Worm (Caenorhabditis elegans): ENCODE data around the gene H11E01.3.

DNA sequence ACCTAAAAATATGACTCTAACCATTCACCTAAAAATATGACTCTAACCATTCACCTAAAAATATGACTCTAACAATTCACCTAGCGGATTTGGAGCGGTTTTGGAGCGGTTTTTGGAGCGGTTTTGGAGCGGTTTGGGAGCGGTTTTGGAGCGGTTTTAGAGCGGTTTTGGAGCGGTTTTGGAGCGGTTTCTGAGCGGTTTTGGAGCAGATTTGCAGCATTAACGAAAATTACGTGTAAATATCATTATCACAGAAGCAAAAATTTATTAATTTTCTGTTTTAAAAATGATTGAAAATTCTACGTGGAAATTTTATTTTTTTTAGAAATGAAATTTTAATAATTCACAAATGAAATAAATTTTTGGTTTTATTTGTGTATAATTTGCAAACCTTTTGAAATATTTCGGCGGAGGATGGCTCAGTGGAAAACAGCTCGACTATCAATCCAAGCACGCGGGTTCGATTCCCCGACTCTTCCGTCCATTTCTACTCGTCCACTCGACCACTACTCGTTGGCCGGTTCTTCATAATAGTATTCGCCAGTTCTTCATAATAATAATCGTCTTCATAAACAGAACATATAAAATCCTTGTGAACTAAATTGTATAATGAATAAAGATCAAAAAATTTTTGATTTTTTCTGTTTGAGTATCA is 38.9 kb downstream of the H11E01.3 start:
- no peak for TF ChIP-seq odd-2 (tag; optimal IDR thresholded peaks at IDR 0.05)
- TF ChIP-seq unc-55 (GFP tag; optimal IDR thresholded peaks at IDR 0.05), result no peak
- TF ChIP-seq ahr-1 (tag; optimal IDR thresholded peaks at IDR 0.05), result no peak
- no peak for TF ChIP-seq pha-4 (tag; optimal IDR thresholded peaks at IDR 0.05)
- TF ChIP-seq ets-4 (tag; optimal IDR thresholded peaks at IDR 0.05), result no peak
- TF ChIP-seq T23F11.4 (GFP tag; optimal IDR thresholded peaks at IDR 0.05), result no peak
- TF ChIP-seq hlh-13 (GFP tag; optimal IDR thresholded peaks at IDR 0.05), result no peak
- no peak for TF ChIP-seq elt-2 (tag; optimal IDR thresholded peaks at IDR 0.05)
